Worm (Caenorhabditis elegans) whole organism, L4 larva: ENCODE results near the gene F35E8.9.

Experiments
- F26F4.8 ChIP-seq: fragments of 200-800 bp; sonication (Bioruptor generic); conservative IDR thresholded peaks from 2 replicates; pipeline ENCODE4 v1.3.6; 2022; ENCODE audit warnings: missing genetic modification characterization, missing compliant biosample characterization
- egl-27 ChIP-seq: sonication (generic microtip); optimal IDR thresholded peaks from 3 replicates; lab custom pipeline; 2017; ENCODE audit warnings: missing biosample characterization, missing genetic modification reagents, missing genetic modification characterization
- unc-62 ChIP-seq, 3 experiments: fragments of 150-350 bp in 1 of 3; sonication (generic microtip); optimal IDR thresholded peaks in 2 of 3; peaks in 1 of 3; 1 replicate in 1 of 3; 2 replicates in 2 of 3; lab custom pipeline; 2014 to 2017; ENCODE audit warnings: missing biosample characterization in 3 of 3, missing genetic modification characterization in 3 of 3, missing genetic modification reagents in 3 of 3, missing genotype in 1 of 3

DNA sequence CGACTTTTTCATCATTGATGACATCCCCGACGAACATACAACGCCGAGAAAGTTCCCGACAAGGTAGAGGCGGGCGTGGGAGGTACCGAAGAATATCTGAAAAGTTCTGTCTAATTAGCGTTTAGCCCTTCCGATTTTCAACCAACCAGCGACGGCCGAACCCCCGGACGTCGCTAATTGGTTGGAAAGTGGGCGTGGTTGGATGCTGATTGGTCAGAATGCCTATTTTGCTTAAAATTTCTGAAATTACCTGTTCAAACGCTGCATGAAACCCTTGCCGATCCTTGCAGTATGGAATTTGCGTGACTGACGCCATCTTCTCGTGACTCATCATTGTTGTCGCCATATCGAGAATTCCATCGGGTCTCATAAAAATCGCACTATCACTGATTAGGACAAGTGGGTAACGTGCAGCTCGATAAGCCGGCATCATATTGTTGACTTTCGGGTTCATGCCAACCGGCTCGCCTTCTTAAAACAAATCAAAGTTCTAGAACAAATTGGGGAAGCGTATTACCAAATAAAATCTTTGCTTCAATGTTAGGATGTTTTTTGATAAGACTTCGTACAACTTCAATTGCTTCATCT lies 29.6 kb downstream of the F35E8.9 start:
- TF ChIP-seq unc-62 (GFP tag; optimal IDR thresholded peaks at IDR 0.05 in 1 of 2; lab: Kevin White, UChicago) (no peak), unc-62 (tag; optimal IDR thresholded peaks at IDR 0.05; lab: Kevin White, UChicago) (no peak), egl-27 (tag; lab: Kevin White, UChicago) (no peak), F26F4.8 (GFP tag; lab: Robert Waterston, UW) (no peak)
